Worm (Caenorhabditis elegans): ENCODE results near the gene hil-4.

The hil-4 gene

ce11 chrV:4742190-4742589, 11.9 kb upstream of the hil-4 start, which contains the start of gene ugt-61:
TSS of gene ugt-61 (plus strand) at chrV:4742422.
- TF ChIP-seq lin-15B (tag; optimal IDR thresholded peaks at IDR 0.05), result no peak
- TF ChIP-seq pqm-1 (tag; optimal IDR thresholded peaks at IDR 0.05), result peak; percentile 15
- peak; percentile 76 for TF ChIP-seq pha-4 (tag; optimal IDR thresholded peaks at IDR 0.05)

DNA sequence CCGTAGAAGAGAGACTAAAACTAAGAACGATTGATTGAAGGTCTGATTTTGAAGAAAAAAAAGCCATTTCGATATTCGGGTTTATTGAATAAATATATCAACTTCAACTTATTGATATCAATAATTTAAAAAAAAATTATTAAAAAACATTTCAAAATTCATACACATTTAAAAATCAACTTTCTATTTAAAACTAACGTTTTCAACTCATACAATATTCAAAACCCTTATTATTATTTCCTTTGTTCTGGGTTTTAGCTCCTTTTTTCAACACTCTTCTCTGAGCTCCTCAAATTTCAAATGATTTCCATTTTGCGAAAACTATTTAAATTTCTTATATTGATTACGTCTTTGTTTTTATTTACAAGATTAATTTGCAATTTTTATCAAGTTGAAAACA, 8.8 kb upstream of the hil-4 start, which contains the start of gene C18G1.7:
C18G1.7 (plus strand) TSS at position 301 of the 400 bp plus-strand sequence.
- no peak for TF ChIP-seq R02D3.7 (tag; optimal IDR thresholded peaks at IDR 0.05)
- no peak for TF ChIP-seq ceh-16 (tag; optimal IDR thresholded peaks at IDR 0.05)
- TF ChIP-seq nhr-43 (tag; optimal IDR thresholded peaks at IDR 0.05; ENCODE audit: poor library complexity, severe bottlenecking), result no peak
- no peak for TF ChIP-seq fkh-2 (tag; optimal IDR thresholded peaks at IDR 0.05)
- TF ChIP-seq mml-1 (tag; optimal IDR thresholded peaks at IDR 0.05), result no peak
- TF ChIP-seq nhr-25 (tag; optimal IDR thresholded peaks at IDR 0.05), result no peak
- no peak for TF ChIP-seq egl-5 (tag; optimal IDR thresholded peaks at IDR 0.05)
- no peak for TF ChIP-seq nhr-237 (tag; optimal IDR thresholded peaks at IDR 0.05)
- TF ChIP-seq pha-4 (tag; optimal IDR thresholded peaks at IDR 0.05), result no peak
- no peak for TF ChIP-seq unc-39 (tag; optimal IDR thresholded peaks at IDR 0.05)

DNA sequence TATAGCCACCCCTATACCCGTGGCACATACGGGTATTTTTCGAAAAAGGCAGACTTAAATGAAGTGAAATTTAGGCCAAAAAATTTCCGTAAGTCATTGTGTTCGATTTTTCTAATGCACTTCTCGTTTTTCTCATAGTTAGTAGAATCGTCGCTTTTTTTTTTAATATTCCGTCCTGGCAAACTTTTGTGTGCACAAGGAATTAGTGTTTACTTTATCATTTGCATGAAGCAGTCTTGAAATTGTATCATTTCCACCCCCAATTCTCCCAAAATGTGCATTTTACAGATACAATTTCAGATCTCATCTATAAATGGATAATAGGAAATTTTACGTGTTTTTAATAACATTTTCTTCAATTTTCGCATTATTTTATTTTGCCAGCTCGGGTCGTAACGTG, 3.8 kb upstream of the hil-4 start, which contains the start of gene C18G1.6:
C18G1.6 (plus strand) TSS at position 301 of the 400 bp plus-strand sequence.
- TF ChIP-seq nhr-28 (tag; optimal IDR thresholded peaks at IDR 0.05), result no peak
- TF ChIP-seq ceh-9 (tag; optimal IDR thresholded peaks at IDR 0.05), result no peak
- TF ChIP-seq mml-1 (tag; optimal IDR thresholded peaks at IDR 0.05), result no peak
- no peak for TF ChIP-seq ceh-28 (tag; optimal IDR thresholded peaks at IDR 0.05)
- no peak for TF ChIP-seq nhr-11 (tag; optimal IDR thresholded peaks at IDR 0.05)
- TF ChIP-seq fkh-2 (tag; optimal IDR thresholded peaks at IDR 0.05), result no peak
- TF ChIP-seq daf-12 (tag; optimal IDR thresholded peaks at IDR 0.05), result no peak
- TF ChIP-seq snpc-4 (tag; optimal IDR thresholded peaks at IDR 0.05), result no peak
- no peak for TF ChIP-seq fos-1 (tag; optimal IDR thresholded peaks at IDR 0.05)
- TF ChIP-seq egl-27 (tag; optimal IDR thresholded peaks at IDR 0.05), result no peak
- no peak for TF ChIP-seq nhr-43 (tag; optimal IDR thresholded peaks at IDR 0.05; ENCODE audit: poor library complexity, severe bottlenecking)
- no peak for TF ChIP-seq ZK546.5 (tag; optimal IDR thresholded peaks at IDR 0.05)
- TF ChIP-seq ama-1 (optimal IDR thresholded peaks at IDR 0.05), result no peak
- TF ChIP-seq ceh-82 (tag; optimal IDR thresholded peaks at IDR 0.05), result no peak
- no peak for TF ChIP-seq ztf-4 (tag; optimal IDR thresholded peaks at IDR 0.05)
- TF ChIP-seq eor-1 (tag; optimal IDR thresholded peaks at IDR 0.05), result no peak
- no peak for TF ChIP-seq nfya-1 (tag; optimal IDR thresholded peaks at IDR 0.05; ENCODE audit: insufficient read depth)
- TF ChIP-seq pha-4 (tag; optimal IDR thresholded peaks at IDR 0.05), result no peak

- TF ChIP-seq ceh-9 (tag; optimal IDR thresholded peaks at IDR 0.05) (no peak), nhr-25 (tag; optimal IDR thresholded peaks at IDR 0.05) (no peak), pha-4 (tag; optimal IDR thresholded peaks at IDR 0.05) (no peak), nhr-237 (tag; optimal IDR thresholded peaks at IDR 0.05) (no peak), jun-1 (tag; optimal IDR thresholded peaks at IDR 0.05) (no peak), zag-1 (tag; optimal IDR thresholded peaks at IDR 0.05) (no peak), daf-12 (tag; optimal IDR thresholded peaks at IDR 0.05) (no peak), nhr-43 (tag; optimal IDR thresholded peaks at IDR 0.05; ENCODE audit: poor library complexity, severe bottlenecking) (no peak), sea-2 (GFP tag; optimal IDR thresholded peaks at IDR 0.05) (no peak), nhr-11 (tag; optimal IDR thresholded peaks at IDR 0.05) (no peak), unc-62 (GFP tag; optimal IDR thresholded peaks at IDR 0.05) (no peak), nhr-77 (tag; optimal IDR thresholded peaks at IDR 0.05) (no peak), elt-2 (tag; optimal IDR thresholded peaks at IDR 0.05) (no peak), pqm-1 (tag; optimal IDR thresholded peaks at IDR 0.05) (no peak), nhr-12 (tag; optimal IDR thresholded peaks at IDR 0.05) (no peak), ama-1 (optimal IDR thresholded peaks at IDR 0.05) (no peak), lsy-12 (tag; optimal IDR thresholded peaks at IDR 0.05) (no peak), snpc-4 (tag; optimal IDR thresholded peaks at IDR 0.05) (no peak), nhr-67 (tag; optimal IDR thresholded peaks at IDR 0.05) (no peak)
Observed at ce11 chrV:4754684-4755211, 635 bp downstream of the hil-4 start.

Data from whole organism, L3 larva.